Worm (Caenorhabditis elegans) whole organism, L4 larva: ENCODE results near the gene rme-4.

ENCODE experiments used
- F49E8.2 ChIP-seq: sonication (generic microtip); optimal IDR thresholded peaks from 2 replicates; lab custom pipeline; 2016; ENCODE audit warnings: missing compliant biosample characterization, mild to moderate bottlenecking, missing genetic modification characterization, borderline replicate concordance
- ZK546.5 ChIP-seq, 2 experiments: sonication (generic microtip); optimal IDR thresholded peaks; 2 replicates each; lab custom pipeline; 2017; ENCODE audit warnings: missing biosample characterization in 2 of 2, missing genetic modification characterization in 2 of 2
- aha-1 ChIP-seq: fragments of 150-350 bp; peaks from one replicate; lab custom pipeline; 2014; ENCODE audit warnings: missing biosample characterization, missing genetic modification characterization
- ama-1 ChIP-seq: fragments of 150-350 bp; optimal IDR thresholded peaks from 2 replicates; lab custom pipeline; 2014; ENCODE audit warnings: inconsistent platforms, mixed read lengths
- ctbp-1 ChIP-seq: fragments of 200-800 bp; sonication (Bioruptor generic); IDR thresholded peaks from 2 replicates; pipeline ENCODE4 v1.3.6; 2022; ENCODE audit warnings: missing genetic modification reagents, missing genetic modification characterization, missing compliant biosample characterization
- egl-27 ChIP-seq: sonication (generic microtip); optimal IDR thresholded peaks from 3 replicates; lab custom pipeline; 2017; ENCODE audit warnings: missing biosample characterization, missing genetic modification reagents, missing genetic modification characterization
- lin-39 ChIP-seq: fragments of 150-350 bp; optimal IDR thresholded peaks from 2 replicates; lab custom pipeline; 2014; ENCODE audit warnings: missing biosample characterization, missing genetic modification reagents, missing genetic modification characterization
- madf-9 ChIP-seq: fragments of 200-800 bp; sonication (Bioruptor generic); conservative IDR thresholded peaks from 2 replicates; pipeline ENCODE4 v1.3.6; 2022; ENCODE audit warnings: missing genetic modification reagents, missing genetic modification characterization, missing compliant biosample characterization
- nhr-11 ChIP-seq: fragments of 150-350 bp; optimal IDR thresholded peaks from 2 replicates; lab custom pipeline; 2014; ENCODE audit warnings: missing biosample characterization, missing genetic modification characterization
- nhr-237 ChIP-seq: sonication (generic microtip); optimal IDR thresholded peaks from 2 replicates; lab custom pipeline; 2017; ENCODE audit warnings: missing biosample characterization, missing genetic modification characterization
- pha-4 ChIP-seq, 2 experiments: fragments of 150-350 bp in 1 of 2; fragments of 200-800 bp in 1 of 2; sonication (Bioruptor generic) in 1 of 2; IDR thresholded peaks in 1 of 2; optimal IDR thresholded peaks in 1 of 2; 2 replicates each; pipeline versions ENCODE4 v1.3.6 to Lab custom; 2014 to 2022; ENCODE audit warnings: missing genetic modification characterization in 2 of 2, missing genetic modification reagents in 2 of 2, missing biosample characterization in 1 of 2, missing compliant biosample characterization in 1 of 2
- sdz-12 ChIP-seq: fragments of 200-800 bp; sonication (Bioruptor generic); optimal IDR thresholded peaks from 2 replicates; lab custom pipeline; 2018; ENCODE audit warnings: mild to moderate bottlenecking, missing genetic modification characterization, missing compliant biosample characterization
- tra-1 ChIP-seq: fragments of 200-800 bp; sonication (Bioruptor generic); IDR thresholded peaks from 2 replicates; pipeline ENCODE4 v1.3.6; 2022; ENCODE audit warnings: missing genetic modification reagents, missing genetic modification characterization, missing compliant biosample characterization
- unc-39 ChIP-seq: sonication (generic microtip); optimal IDR thresholded peaks from 2 replicates; lab custom pipeline; 2017; ENCODE audit warnings: missing biosample characterization, missing genetic modification characterization

ce11 chrX:10332035-10332614, 47.5 kb downstream of the rme-4 start:
- TF ChIP-seq lin-39 (tag; lab: Kevin White, UChicago) (no peak), ctbp-1 (GFP tag; lab: Robert Waterston, UW) (no peak), egl-27 (tag; lab: Kevin White, UChicago) (no peak), sdz-12 (no peak), ZK546.5 (tag; optimal IDR thresholded peaks at IDR 0.05; lab: Kevin White, UChicago) (no peak), madf-9 (GFP tag; lab: Robert Waterston, UW) (no peak), ama-1 (no peak), pha-4 (GFP tag; IDR thresholded peaks at IDR 0.05; lab: Robert Waterston, UW) (no peak), pha-4 (tag; optimal IDR thresholded peaks at IDR 0.05; lab: Kevin White, UChicago) (no peak), aha-1 (tag; lab: Kevin White, UChicago) (peak; percentile 96), nhr-11 (tag; lab: Kevin White, UChicago) (peak; percentile 46), nhr-237 (tag; lab: Kevin White, UChicago) (no peak), F49E8.2 (tag; lab: Kevin White, UChicago) (no peak), tra-1 (peak; percentile 24), unc-39 (tag; lab: Kevin White, UChicago) (no peak)
